Fruit fly (Drosophila melanogaster) whole organism, embryonic: ENCODE data around the gene SMC1.
A peak's percentile ranks its signal among the peaks of the same experiment; 100 is the strongest.

Experiments
- Adf1 ChIP-seq: fragments of 200-800 bp; sonication (Bioruptor generic); IDR thresholded peaks from 2 replicates; pipeline ENCODE4 v1.3.6; 2022; ENCODE audit warnings: missing biosample characterization, missing genetic modification characterization
- Aef1 ChIP-seq: fragments of 200-800 bp; sonication (Bioruptor generic); IDR thresholded peaks from 3 replicates; pipeline ENCODE4 v1.3.6; 2022; ENCODE audit warnings: missing biosample characterization, missing genetic modification characterization
- Antp ChIP-seq: fragments of 200-800 bp; sonication (Bioruptor generic); optimal IDR thresholded peaks from 3 replicates; lab custom pipeline; 2016; ENCODE audit warnings: missing biosample characterization, missing genetic modification characterization
- CG1024 ChIP-seq: fragments of 200-800 bp; sonication (Bioruptor generic); IDR thresholded peaks from 2 replicates; pipeline ENCODE4 v1.3.6; 2022; ENCODE audit warnings: missing biosample characterization, missing genetic modification characterization
- CG11093 ChIP-seq: fragments of 200-800 bp; sonication (Bioruptor generic); IDR thresholded peaks from 3 replicates; pipeline ENCODE4 v1.3.6; 2022; ENCODE audit warnings: missing biosample characterization, missing genetic modification characterization
- CG12236 ChIP-seq: fragments of 200-800 bp; sonication (Bioruptor generic); optimal IDR thresholded peaks from 2 replicates; lab custom pipeline; 2016; ENCODE audit warnings: missing biosample characterization, missing genetic modification characterization
- CG12299 ChIP-seq: fragments of 200-800 bp; sonication (Bioruptor generic); optimal IDR thresholded peaks from 2 replicates; lab custom pipeline; 2018; ENCODE audit warnings: missing biosample characterization, mild to moderate bottlenecking, missing genetic modification characterization
- CG13123 ChIP-seq: fragments of 200-800 bp; sonication (Bioruptor generic); optimal IDR thresholded peaks from 2 replicates; lab custom pipeline; 2016; ENCODE audit warnings: missing biosample characterization, missing genetic modification characterization
- CG13775 ChIP-seq: fragments of 200-800 bp; sonication (Bioruptor generic); optimal IDR thresholded peaks from 3 replicates; lab custom pipeline; 2017; ENCODE audit warnings: missing biosample characterization, mild to moderate bottlenecking, missing genetic modification characterization
- CG18764 ChIP-seq: fragments of 200-800 bp; sonication (Bioruptor generic); optimal IDR thresholded peaks from 3 replicates; lab custom pipeline; 2016; ENCODE audit warnings: missing biosample characterization, missing genetic modification characterization
- CG30431 ChIP-seq: fragments of 200-800 bp; sonication (Bioruptor generic); optimal IDR thresholded peaks from 2 replicates; lab custom pipeline; 2017; ENCODE audit warnings: missing biosample characterization, missing genetic modification characterization
- CG3281 ChIP-seq: fragments of 200-800 bp; sonication (Bioruptor generic); optimal IDR thresholded peaks from 3 replicates; lab custom pipeline; 2017; ENCODE audit warnings: missing biosample characterization, mild to moderate bottlenecking, missing genetic modification characterization
- CG4617 ChIP-seq: fragments of 200-800 bp; sonication (Bioruptor generic); optimal IDR thresholded peaks from 3 replicates; lab custom pipeline; 2016; ENCODE audit warnings: missing biosample characterization, missing genetic modification characterization, borderline replicate concordance
- CG7963 ChIP-seq: fragments of 200-800 bp; sonication (Bioruptor generic); IDR thresholded peaks from 3 replicates; pipeline ENCODE4 v1.3.6; 2022; ENCODE audit warnings: missing biosample characterization, missing genetic modification characterization; ENCODE audit not compliant: partially characterized antibody
- CHES-1-like ChIP-seq: fragments of 200-800 bp; sonication (Bioruptor generic); optimal IDR thresholded peaks from 2 replicates; lab custom pipeline; 2016; ENCODE audit warnings: missing biosample characterization, missing genetic modification characterization
- Chrac-16 ChIP-seq: fragments of 200-800 bp; sonication (Bioruptor generic); optimal IDR thresholded peaks from 3 replicates; lab custom pipeline; 2016; ENCODE audit warnings: missing biosample characterization, missing genetic modification characterization
- Dbx ChIP-seq: fragments of 200-800 bp; sonication (Bioruptor generic); IDR thresholded peaks from 3 replicates; pipeline ENCODE4 v1.3.6; 2022; ENCODE audit warnings: missing biosample characterization, missing genetic modification characterization
- Deaf1 ChIP-seq: fragments of 200-800 bp; optimal IDR thresholded peaks from 3 replicates; lab custom pipeline; 2019; ENCODE audit warnings: missing biosample characterization, mild to moderate bottlenecking, missing genetic modification characterization, moderate library complexity
- Dip3 ChIP-seq: fragments of 200-800 bp; sonication (Bioruptor generic); optimal IDR thresholded peaks from 3 replicates; lab custom pipeline; 2016; ENCODE audit warnings: missing biosample characterization, missing genetic modification characterization
- E2f2 ChIP-seq: fragments of 200-800 bp; sonication (Bioruptor generic); IDR thresholded peaks from 2 replicates; pipeline ENCODE4 v1.3.6; 2022; ENCODE audit warnings: missing biosample characterization, missing genetic modification characterization
- Elba2 ChIP-seq: fragments of 200-800 bp; sonication (Bioruptor generic); optimal IDR thresholded peaks from 3 replicates; lab custom pipeline; 2016; ENCODE audit warnings: missing biosample characterization, missing genetic modification characterization
- Ets97D ChIP-seq: fragments of 200-800 bp; sonication (Bioruptor generic); optimal IDR thresholded peaks from 3 replicates; lab custom pipeline; 2016; ENCODE audit warnings: missing biosample characterization, missing genetic modification characterization
- Fer2 ChIP-seq: fragments of 200-800 bp; sonication (Bioruptor generic); optimal IDR thresholded peaks from 2 replicates; lab custom pipeline; 2018; ENCODE audit warnings: missing biosample characterization, mild to moderate bottlenecking, missing genetic modification characterization, moderate library complexity
- H2.0 ChIP-seq: fragments of 200-800 bp; sonication (Bioruptor generic); IDR thresholded peaks from 2 replicates; pipeline ENCODE4 v1.3.6; 2022; ENCODE audit warnings: missing biosample characterization, missing genetic modification characterization
- Hsf ChIP-seq: fragments of 200-800 bp; sonication (Bioruptor generic); optimal IDR thresholded peaks from 3 replicates; lab custom pipeline; 2016; ENCODE audit warnings: missing biosample characterization, missing genetic modification characterization
- Kr ChIP-seq: fragments of 200-800 bp; sonication (Bioruptor generic); optimal IDR thresholded peaks from 2 replicates; lab custom pipeline; 2017; ENCODE audit warnings: missing biosample characterization, mild to moderate bottlenecking, missing genetic modification characterization
- Lim3 ChIP-seq: fragments of 200-800 bp; sonication (Bioruptor generic); IDR thresholded peaks from 2 replicates; pipeline ENCODE4 v1.3.6; 2022; ENCODE audit warnings: missing biosample characterization, missing genetic modification characterization
- Ptx1 ChIP-seq: fragments of 200-800 bp; sonication (Bioruptor generic); IDR thresholded peaks from 2 replicates; pipeline ENCODE4 v1.3.6; 2022; ENCODE audit warnings: missing biosample characterization, missing genetic modification characterization
- Ssrp ChIP-seq: fragments of 200-800 bp; sonication (Bioruptor generic); optimal IDR thresholded peaks from 2 replicates; lab custom pipeline; 2018; ENCODE audit warnings: missing biosample characterization, mild to moderate bottlenecking, missing genetic modification characterization, moderate library complexity
- Xrp1 ChIP-seq: fragments of 200-800 bp; sonication (Bioruptor generic); IDR thresholded peaks from 2 replicates; pipeline ENCODE4 v1.3.6; 2022; ENCODE audit warnings: missing biosample characterization, missing genetic modification characterization
- ab ChIP-seq: fragments of 200-800 bp; sonication (Bioruptor generic); optimal IDR thresholded peaks from 2 replicates; lab custom pipeline; 2016; ENCODE audit warnings: missing biosample characterization, missing genetic modification characterization
- abd-A ChIP-seq: fragments of 200-800 bp; sonication (Bioruptor generic); optimal IDR thresholded peaks from 3 replicates; lab custom pipeline; 2019; ENCODE audit warnings: missing biosample characterization, mild to moderate bottlenecking, missing genetic modification characterization, moderate library complexity
- caup ChIP-seq: fragments of 200-800 bp; sonication (Bioruptor generic); optimal IDR thresholded peaks from 3 replicates; lab custom pipeline; 2017; ENCODE audit warnings: missing biosample characterization, mild to moderate bottlenecking, missing genetic modification characterization, moderate library complexity; ENCODE audit not compliant: severe bottlenecking
- chm ChIP-seq: fragments of 200-800 bp; sonication (Bioruptor generic); IDR thresholded peaks from 2 replicates; pipeline ENCODE4 v1.3.6; 2022; ENCODE audit warnings: missing biosample characterization, missing genetic modification characterization
- chn ChIP-seq: fragments of 200-800 bp; sonication (Bioruptor generic); optimal IDR thresholded peaks from 2 replicates; lab custom pipeline; 2016; ENCODE audit warnings: missing biosample characterization, missing genetic modification characterization
- crol ChIP-seq: fragments of 200-800 bp; sonication (Bioruptor generic); IDR thresholded peaks from 2 replicates; pipeline ENCODE4 v1.3.6; 2022; ENCODE audit warnings: missing biosample characterization, missing genetic modification characterization
- crp ChIP-seq, 2 experiments: fragments of 200-800 bp; sonication (Bioruptor generic); optimal IDR thresholded peaks; 2 replicates in 1 of 2; 3 replicates in 1 of 2; lab custom pipeline; 2017; ENCODE audit warnings: missing biosample characterization in 2 of 2, missing genetic modification characterization in 2 of 2, mild to moderate bottlenecking in 1 of 2, moderate library complexity in 1 of 2
- fd64A ChIP-seq: fragments of 200-800 bp; sonication (Bioruptor generic); optimal IDR thresholded peaks from 3 replicates; lab custom pipeline; 2018; ENCODE audit warnings: missing biosample characterization, mild to moderate bottlenecking, missing genetic modification characterization
- fru ChIP-seq: fragments of >200 bp; optimal IDR thresholded peaks from 2 replicates; lab custom pipeline; 2017
- gsb-n ChIP-seq: fragments of 200-800 bp; sonication (Bioruptor generic); optimal IDR thresholded peaks from 3 replicates; lab custom pipeline; 2018; ENCODE audit warnings: missing biosample characterization, mild to moderate bottlenecking, missing genetic modification characterization
- ind ChIP-seq: fragments of 200-800 bp; sonication (Bioruptor generic); optimal IDR thresholded peaks from 3 replicates; lab custom pipeline; 2016; ENCODE audit warnings: missing biosample characterization, missing genetic modification characterization
- insv ChIP-seq, 2 experiments: fragments of 200-800 bp; sonication (Bioruptor generic); optimal IDR thresholded peaks; 3 replicates each; lab custom pipeline; 2016 to 2018; ENCODE audit warnings: missing biosample characterization in 2 of 2, missing genetic modification characterization in 2 of 2
- kay ChIP-seq: fragments of 200-800 bp; sonication (Bioruptor generic); optimal IDR thresholded peaks from 2 replicates; lab custom pipeline; 2016; ENCODE audit warnings: missing biosample characterization, missing genetic modification characterization
- lmd ChIP-seq: fragments of 200-800 bp; sonication (Bioruptor generic); IDR thresholded peaks from 2 replicates; pipeline ENCODE4 v1.3.6; 2022; ENCODE audit warnings: missing biosample characterization, missing genetic modification characterization
- nerfin-2 ChIP-seq: fragments of 200-800 bp; sonication (Bioruptor generic); IDR thresholded peaks from 2 replicates; pipeline ENCODE4 v1.3.6; 2022; ENCODE audit warnings: missing biosample characterization, missing genetic modification characterization; ENCODE audit not compliant: partially characterized antibody
- pros ChIP-seq: fragments of 200-800 bp; sonication (Bioruptor generic); optimal IDR thresholded peaks from 3 replicates; lab custom pipeline; 2019; ENCODE audit warnings: missing biosample characterization, mild to moderate bottlenecking, missing genetic modification characterization, moderate library complexity
- sd ChIP-seq: fragments of 200-800 bp; sonication (Bioruptor generic); optimal IDR thresholded peaks from 3 replicates; lab custom pipeline; 2018; ENCODE audit warnings: missing biosample characterization, mild to moderate bottlenecking, missing genetic modification characterization, moderate library complexity
- sob ChIP-seq: fragments of 200-800 bp; sonication (Bioruptor generic); IDR thresholded peaks from 2 replicates; pipeline ENCODE4 v1.3.6; 2022; ENCODE audit warnings: missing biosample characterization, missing genetic modification characterization
- stc ChIP-seq: fragments of 200-800 bp; sonication (Bioruptor generic); IDR thresholded peaks from 2 replicates; pipeline ENCODE4 v1.3.6; 2022; ENCODE audit warnings: missing biosample characterization, missing genetic modification characterization
- sug ChIP-seq: fragments of 200-800 bp; optimal IDR thresholded peaks from 2 replicates; lab custom pipeline; 2019; ENCODE audit warnings: missing biosample characterization, mild to moderate bottlenecking, missing genetic modification characterization, moderate library complexity
- usp ChIP-seq: fragments of >200 bp; optimal IDR thresholded peaks from 2 replicates; lab custom pipeline; 2017; ENCODE audit warnings: missing biosample characterization, missing genetic modification characterization

The SMC1 gene

dm6 chr3R:24010637-24011214, 47.4 kb upstream of the SMC1 start (continued):
- 0 out of 3 replicates have a peak, but pooled peaks have one; percentile 27 for TF ChIP-seq CG11093 (GFP tag; lab: Robert Waterston, UW)
- peak; percentile 52; the same call in 1 of the 2 replicates for TF ChIP-seq H2.0
- peak; percentile 13 for TF ChIP-seq Fer2 (tag; lab: Kevin White, UChicago)
- no peak for TF ChIP-seq abd-A
- no peak for TF ChIP-seq chn
- TF ChIP-seq nerfin-2 (GFP tag; lab: Robert Waterston, UW): no peak
- TF ChIP-seq Ptx1 (GFP tag; lab: Robert Waterston, UW): peak; percentile 73
- TF ChIP-seq Dbx (GFP tag; lab: Robert Waterston, UW): peak; percentile 83
- no peak for TF ChIP-seq CG4617 (GFP tag; lab: Kevin White, UChicago)
- no peak for TF ChIP-seq Elba2 (GFP tag; lab: Kevin White, UChicago)
- no peak for TF ChIP-seq Dip3 (GFP tag; lab: Kevin White, UChicago)
- TF ChIP-seq crol (GFP tag; lab: Robert Waterston, UW): peak; percentile 66
- TF ChIP-seq insv (GFP tag; optimal IDR thresholded peaks at IDR 0.05; lab: Kevin White, UChicago): no peak
- no peak for TF ChIP-seq fd64A (GFP tag; lab: Kevin White, UChicago)
- peak; percentile 9 for TF ChIP-seq Antp (GFP tag; lab: Kevin White, UChicago)
- no peak for TF ChIP-seq usp (GFP tag; lab: Kevin White, UChicago)
- peak; percentile 9 for TF ChIP-seq sug
- peak; percentile 9 for TF ChIP-seq gsb-n
- TF ChIP-seq E2f2 (GFP tag; lab: Robert Waterston, UW): peak; percentile 47; the same call in 1 of the 2 replicates
- TF ChIP-seq CG7963 (GFP tag; lab: Robert Waterston, UW): no peak
- no peak for TF ChIP-seq ab
- TF ChIP-seq CG3281: peak; percentile 53
- TF ChIP-seq kay (GFP tag; lab: Kevin White, UChicago): no peak
- peak; percentile 43 for TF ChIP-seq Ssrp
- TF ChIP-seq Deaf1 (tag; lab: Kevin White, UChicago): peak; percentile 26
- peak; percentile 16 for TF ChIP-seq CHES-1-like
- TF ChIP-seq CG30431 (GFP tag; lab: Kevin White, UChicago): no peak
- TF ChIP-seq Hsf (GFP tag; lab: Kevin White, UChicago): peak; percentile 45
- no peak for TF ChIP-seq fru (lab: Kevin White, UChicago)
- no peak for TF ChIP-seq crp (GFP tag; optimal IDR thresholded peaks at IDR 0.05; lab: Kevin White, UChicago)
- no peak for TF ChIP-seq Ets97D (GFP tag; lab: Kevin White, UChicago)
- TF ChIP-seq pros: no peak
- TF ChIP-seq CG1024 (GFP tag; lab: Robert Waterston, UW): no peak
- TF ChIP-seq stc (GFP tag; lab: Robert Waterston, UW): peak; percentile 68
- peak; percentile 65; the same call in 1 of the 2 replicates for TF ChIP-seq Xrp1 (GFP tag; lab: Robert Waterston, UW)
- peak; percentile 55 for TF ChIP-seq caup
- no peak for TF ChIP-seq chm (GFP tag; lab: Robert Waterston, UW)
- peak; percentile 40 for TF ChIP-seq CG13775 (GFP tag; lab: Kevin White, UChicago)
- TF ChIP-seq Chrac-16 (GFP tag; lab: Kevin White, UChicago): peak; percentile 8
- peak; percentile 72 for TF ChIP-seq lmd (GFP tag; lab: Robert Waterston, UW)
- peak; percentile 53; the same call in 1 of the 2 replicates for TF ChIP-seq sob (GFP tag; lab: Robert Waterston, UW)
- TF ChIP-seq Aef1 (GFP tag; lab: Robert Waterston, UW): peak; percentile 67; the same call in 2 of the 3 replicates
- TF ChIP-seq CG18764 (GFP tag; lab: Kevin White, UChicago): no peak
- no peak for TF ChIP-seq Kr
- no peak for TF ChIP-seq CG12236 (GFP tag; lab: Kevin White, UChicago)
- TF ChIP-seq sd (tag; lab: Kevin White, UChicago): peak; percentile 41
- no peak for TF ChIP-seq CG13123 (GFP tag; lab: Kevin White, UChicago)
- TF ChIP-seq ind (GFP tag; lab: Kevin White, UChicago): peak; percentile 28
- TF ChIP-seq Adf1: peak; percentile 44
- no peak for TF ChIP-seq Lim3 (GFP tag; lab: Robert Waterston, UW)
- TF ChIP-seq CG12299 (tag; lab: Kevin White, UChicago): peak; percentile 18
